Worm (Caenorhabditis elegans) whole organism, mixed stage, embryonic: ENCODE measurements around the gene gpr-1.

Source experiments
- M03D4.4 ChIP-seq: sonication (generic microtip); optimal IDR thresholded peaks from 2 replicates; lab custom pipeline; 2017; ENCODE audit warnings: mild to moderate bottlenecking, missing genetic modification characterization, missing compliant biosample characterization
- blmp-1 ChIP-seq: fragments of 150-350 bp; optimal IDR thresholded peaks from 2 replicates; lab custom pipeline; 2014; ENCODE audit warnings: missing biosample characterization, missing genetic modification characterization
- cnd-1 ChIP-seq: fragments of 200-800 bp; sonication (Bioruptor generic); optimal IDR thresholded peaks from 2 replicates; lab custom pipeline; 2018; ENCODE audit warnings: mild to moderate bottlenecking, missing genetic modification characterization, missing compliant biosample characterization
- flh-1 ChIP-seq: fragments of 200-800 bp; sonication (Bioruptor generic); optimal IDR thresholded peaks from 2 replicates; lab custom pipeline; 2018; ENCODE audit warnings: mild to moderate bottlenecking, missing genetic modification characterization, moderate library complexity, missing compliant biosample characterization
- lin-13 ChIP-seq: fragments of 150-350 bp; optimal IDR thresholded peaks from 2 replicates; lab custom pipeline; 2014; ENCODE audit warnings: missing biosample characterization, missing genetic modification characterization
- lsy-2 ChIP-seq: fragments of 150-350 bp; optimal IDR thresholded peaks from 2 replicates; lab custom pipeline; 2014; ENCODE audit warnings: missing biosample characterization, missing genetic modification characterization
- nhr-237 ChIP-seq: fragments of 150-350 bp; optimal IDR thresholded peaks from 2 replicates; lab custom pipeline; 2014; ENCODE audit warnings: missing biosample characterization, missing genetic modification characterization
- nhr-28 ChIP-seq: fragments of 150-350 bp; optimal IDR thresholded peaks from 2 replicates; lab custom pipeline; 2014; ENCODE audit warnings: missing biosample characterization, missing genetic modification characterization
- nhr-76 ChIP-seq: sonication (generic microtip); optimal IDR thresholded peaks from 2 replicates; lab custom pipeline; 2017; ENCODE audit warnings: missing biosample characterization, missing genetic modification characterization
- sem-2 ChIP-seq: fragments of 200-800 bp; sonication (Bioruptor generic); optimal IDR thresholded peaks from 2 replicates; lab custom pipeline; 2018; ENCODE audit warnings: mild to moderate bottlenecking, missing genetic modification characterization, missing compliant biosample characterization
- snpc-4 ChIP-seq: fragments of 150-350 bp; optimal IDR thresholded peaks from 2 replicates; lab custom pipeline; 2014; ENCODE audit warnings: missing biosample characterization, missing genetic modification characterization
- sptf-1 ChIP-seq: sonication (generic microtip); optimal IDR thresholded peaks from 2 replicates; lab custom pipeline; 2017; ENCODE audit warnings: mild to moderate bottlenecking, missing genetic modification characterization, moderate library complexity, missing compliant biosample characterization
- unc-39 ChIP-seq: fragments of 150-350 bp; optimal IDR thresholded peaks from 2 replicates; lab custom pipeline; 2014; ENCODE audit warnings: missing biosample characterization, missing genetic modification characterization
- unc-62 ChIP-seq: fragments of 150-350 bp; optimal IDR thresholded peaks from 2 replicates; lab custom pipeline; 2014; ENCODE audit warnings: missing biosample characterization, missing genetic modification reagents, missing genetic modification characterization

ce11 chrIII:8657676-8658366 is 29.1 kb downstream of the gpr-1 start:
- no peak for TF ChIP-seq nhr-28 (tag; lab: Kevin White, UChicago)
- TF ChIP-seq flh-1: no peak
- TF ChIP-seq nhr-237 (tag; lab: Kevin White, UChicago): no peak
- TF ChIP-seq unc-39 (tag; lab: Kevin White, UChicago): no peak
- no peak for TF ChIP-seq unc-62 (GFP tag; lab: Kevin White, UChicago)
- TF ChIP-seq snpc-4 (tag; lab: Kevin White, UChicago): no peak
- TF ChIP-seq lsy-2: no peak
- no peak for TF ChIP-seq sptf-1
- TF ChIP-seq cnd-1 (tag; lab: Kevin White, UChicago): no peak
- TF ChIP-seq lin-13 (tag; lab: Kevin White, UChicago): no peak
- TF ChIP-seq nhr-76: no peak
- TF ChIP-seq M03D4.4: no peak
- TF ChIP-seq blmp-1 (tag; lab: Kevin White, UChicago): no peak
- no peak for TF ChIP-seq sem-2
